Worm (Caenorhabditis elegans): ENCODE measurements around the gene H38K22.6.

The H38K22.6 gene

DNA sequence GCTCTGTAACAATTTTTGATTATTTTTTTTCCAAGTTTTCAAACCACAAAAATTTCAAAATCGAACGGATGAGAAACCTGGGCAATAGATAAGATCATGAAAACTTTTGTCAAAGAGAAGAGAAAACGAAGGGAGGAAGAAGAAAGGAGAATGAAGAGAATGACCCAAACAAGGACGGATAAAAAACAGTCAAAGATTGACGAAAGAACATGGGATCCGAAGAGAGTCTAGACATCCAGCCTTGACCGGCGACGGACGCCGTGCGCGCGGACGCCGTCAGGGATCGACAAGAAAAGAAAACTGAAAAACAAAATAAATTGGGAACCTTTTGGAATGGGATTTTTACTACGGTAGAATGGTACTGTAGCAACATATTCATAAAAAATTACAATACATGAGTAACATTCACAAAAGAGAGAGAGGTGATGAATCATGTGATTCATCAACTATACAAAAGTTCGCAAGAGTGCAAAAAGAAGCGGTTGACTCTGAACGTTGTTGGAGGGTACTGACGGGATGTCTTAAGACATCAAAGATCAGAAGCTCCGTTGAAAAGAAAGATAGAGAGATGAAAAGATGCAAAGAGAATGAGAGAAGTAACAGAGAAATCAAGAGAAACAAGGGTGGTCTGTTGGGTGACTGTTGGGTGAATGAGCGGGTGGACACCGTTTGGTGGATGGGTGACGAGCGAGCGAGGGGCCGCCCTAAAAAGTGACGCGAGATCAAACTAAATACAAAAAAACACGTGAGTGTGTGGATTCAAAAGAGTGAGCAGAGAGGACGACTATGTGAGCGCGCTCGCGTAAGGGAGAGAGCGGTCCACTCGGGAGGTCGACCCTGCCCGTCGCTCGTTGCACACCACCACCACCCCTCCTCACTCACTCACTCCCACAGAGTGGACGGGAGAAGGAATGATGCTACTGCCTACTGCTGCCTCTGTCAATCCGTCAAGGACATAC lies 39.7 kb upstream of the H38K22.6 start, which contains the start of gene sup-26 (continued):
- TF ChIP-seq grh-1 (GFP tag; IDR thresholded peaks at IDR 0.05), result 0 out of 2 replicates have a peak, but pooled peaks have one; percentile 3
- no peak for TF ChIP-seq pax-3 (tag; optimal IDR thresholded peaks at IDR 0.05)
- no peak for TF ChIP-seq efl-3 (GFP tag; optimal IDR thresholded peaks at IDR 0.05)
- peak; percentile 49 for TF ChIP-seq swsn-7 (tag; optimal IDR thresholded peaks at IDR 0.05)
- TF ChIP-seq nhr-19 (GFP tag; conservative IDR thresholded peaks at IDR 0.05), result 0 out of 2 replicates have a peak, but pooled peaks have one; percentile 4
- no peak for TF ChIP-seq elt-2 (tag; optimal IDR thresholded peaks at IDR 0.05)
- TF ChIP-seq hlh-17 (GFP tag; optimal IDR thresholded peaks at IDR 0.05; ENCODE audit: borderline replicate concordance), result no peak
- TF ChIP-seq hpl-2 (GFP tag; optimal IDR thresholded peaks at IDR 0.05), result no peak
- no peak for TF ChIP-seq nhr-11 (tag; optimal IDR thresholded peaks at IDR 0.05)
- peak; percentile 23 for TF ChIP-seq lin-13 (GFP tag; optimal IDR thresholded peaks at IDR 0.05)
- no peak for TF ChIP-seq nhr-90 (tag; optimal IDR thresholded peaks at IDR 0.05; ENCODE audit: poor library complexity)

DNA sequence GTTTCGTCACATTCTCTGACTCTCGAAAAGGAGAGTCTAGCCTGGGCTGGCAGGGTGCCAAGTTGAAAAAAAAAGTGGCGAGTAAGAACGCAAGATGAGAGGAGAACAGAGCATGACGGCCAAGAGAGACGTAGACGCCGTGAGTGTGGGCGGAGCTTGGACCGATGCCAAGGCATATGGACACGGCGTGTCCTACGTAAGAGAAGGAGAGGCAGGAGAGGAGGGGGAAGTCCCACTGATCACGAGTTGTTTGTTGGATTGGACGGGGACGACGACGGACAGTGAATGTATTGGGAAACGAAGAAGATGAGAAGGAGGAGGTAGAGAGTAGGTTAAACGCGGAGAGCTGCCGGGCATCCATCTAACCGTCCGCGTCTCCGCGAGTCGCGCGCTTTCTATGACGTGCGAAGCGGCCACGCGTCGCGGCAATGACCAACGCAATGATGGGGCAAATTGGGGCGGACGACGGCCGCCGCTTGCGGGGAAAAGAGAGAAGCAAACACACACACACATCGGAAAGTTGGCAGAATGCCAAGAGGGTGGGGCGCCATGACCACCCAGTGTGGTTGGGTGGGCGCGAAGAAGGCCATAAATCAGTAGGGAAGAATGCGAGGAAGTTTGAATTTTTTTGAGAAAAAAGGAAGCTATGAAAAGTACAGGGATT lies 38.1 kb upstream of the H38K22.6 start:
- TF ChIP-seq lin-13 (GFP tag; optimal IDR thresholded peaks at IDR 0.05) (peak; percentile 87), ceh-8 (GFP tag; optimal IDR thresholded peaks at IDR 0.05) (peak; percentile 97), dsc-1 (tag; optimal IDR thresholded peaks at IDR 0.05) (peak; percentile 99), pag-3 (tag; optimal IDR thresholded peaks at IDR 0.05; ENCODE audit: borderline replicate concordance, insufficient read depth) (peak; percentile 95), jun-1 (tag; optimal IDR thresholded peaks at IDR 0.05) (peak; percentile 97), unc-30 (tag; optimal IDR thresholded peaks at IDR 0.05) (peak; percentile 30), grh-1 (GFP tag; IDR thresholded peaks at IDR 0.05) (peak; percentile 97), ceh-63 (GFP tag; optimal IDR thresholded peaks at IDR 0.05) (peak; percentile 27), mab-9 (GFP tag; IDR thresholded peaks at IDR 0.05) (peak; percentile 92), tlp-1 (tag; optimal IDR thresholded peaks at IDR 0.05) (no peak), efl-3 (GFP tag; optimal IDR thresholded peaks at IDR 0.05) (peak; percentile 83), ceh-88 (GFP tag; IDR thresholded peaks at IDR 0.05) (peak; percentile 94), elt-2 (tag; optimal IDR thresholded peaks at IDR 0.05) (peak; percentile 91), lin-14 (GFP tag; optimal IDR thresholded peaks at IDR 0.05) (peak; percentile 100), nhr-20 (tag; optimal IDR thresholded peaks at IDR 0.05) (peak; percentile 100), rnt-1 (tag; optimal IDR thresholded peaks at IDR 0.05) (peak; percentile 90), egl-13 (tag; optimal IDR thresholded peaks at IDR 0.05) (peak; percentile 100), egl-27 (tag; optimal IDR thresholded peaks at IDR 0.05) (peak; percentile 90 to 99), pax-3 (tag; optimal IDR thresholded peaks at IDR 0.05) (peak; percentile 98), C34B4.2 (tag; optimal IDR thresholded peaks at IDR 0.05) (peak; percentile 12), nhr-47 (tag; optimal IDR thresholded peaks at IDR 0.05) (peak; percentile 99), aha-1 (tag; optimal IDR thresholded peaks at IDR 0.05) (peak; percentile 79), nhr-90 (tag; optimal IDR thresholded peaks at IDR 0.05; ENCODE audit: poor library complexity) (peak; percentile 99), tbx-2 (tag; optimal IDR thresholded peaks at IDR 0.05) (peak; percentile 100), C16A3.4 (tag; optimal IDR thresholded peaks at IDR 0.05) (peak; percentile 91), fkh-8 (tag; optimal IDR thresholded peaks at IDR 0.05) (peak; percentile 99), lin-15B (tag; optimal IDR thresholded peaks at IDR 0.05) (peak; percentile 48), snpc-4 (tag; optimal IDR thresholded peaks at IDR 0.05) (peak; percentile 87), hlh-17 (GFP tag; optimal IDR thresholded peaks at IDR 0.05; ENCODE audit: borderline replicate concordance) (no peak), nhr-71 (tag; optimal IDR thresholded peaks at IDR 0.05) (peak; percentile 100), xbp-1 (tag; optimal IDR thresholded peaks at IDR 0.05) (peak; percentile 98), nhr-85 (tag) (peak; percentile 100), elt-3 (tag; optimal IDR thresholded peaks at IDR 0.05) (peak in 4 of 6 experiments; percentile 19 to 90 (median 66)), mef-2 (tag; optimal IDR thresholded peaks at IDR 0.05) (peak; percentile 96), fkh-10 (GFP tag; optimal IDR thresholded peaks at IDR 0.05) (peak; percentile 92), Y116A8C.19 (tag; optimal IDR thresholded peaks at IDR 0.05; ENCODE audit: borderline replicate concordance) (peak; percentile 17), unc-86 (tag; optimal IDR thresholded peaks at IDR 0.05) (peak; percentile 100), lin-39 (tag; optimal IDR thresholded peaks at IDR 0.05) (peak; percentile 84), unc-62 (GFP tag; optimal IDR thresholded peaks at IDR 0.05) (peak; percentile 18), skn-1 (tag; optimal IDR thresholded peaks at IDR 0.05) (peak; percentile 86), nhr-84 (tag; optimal IDR thresholded peaks at IDR 0.05) (no peak)

All from whole organism, L1 larva.